Worm (Caenorhabditis elegans): ENCODE results near the gene srj-49.
A peak's percentile ranks its signal among the peaks of the same experiment; 100 is the strongest.

Gene srj-49

DNA sequence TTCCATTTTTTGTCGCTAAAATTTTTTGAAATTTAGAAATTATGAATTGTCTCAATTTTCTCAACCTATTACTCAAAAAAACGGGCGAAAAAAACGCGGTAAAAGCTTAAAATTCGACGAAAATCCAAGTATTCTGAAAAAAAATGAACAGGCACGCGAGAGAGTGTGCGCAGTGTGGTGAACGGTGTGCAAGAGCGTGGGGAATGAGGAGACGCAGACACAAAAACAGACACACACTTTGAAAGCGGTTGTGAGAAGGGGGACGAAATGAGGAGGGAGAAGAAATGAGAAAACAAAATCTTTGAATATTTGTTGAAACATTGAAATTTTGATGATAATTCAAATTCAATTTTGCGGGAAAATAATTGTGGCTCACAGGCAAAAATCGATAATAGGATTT lies 21.3 kb downstream of the srj-49 start, which contains the start of gene T03D3.5:
Gene T03D3.5 (minus strand): TSS at position 21 of the 400 bp plus-strand sequence.
- TF ChIP-seq tbx-37 (GFP tag; conservative IDR thresholded peaks at IDR 0.05) (no peak), aly-1 (tag; optimal IDR thresholded peaks at IDR 0.05) (no peak), sea-1 (GFP tag; conservative IDR thresholded peaks at IDR 0.05) (no peak)

DNA sequence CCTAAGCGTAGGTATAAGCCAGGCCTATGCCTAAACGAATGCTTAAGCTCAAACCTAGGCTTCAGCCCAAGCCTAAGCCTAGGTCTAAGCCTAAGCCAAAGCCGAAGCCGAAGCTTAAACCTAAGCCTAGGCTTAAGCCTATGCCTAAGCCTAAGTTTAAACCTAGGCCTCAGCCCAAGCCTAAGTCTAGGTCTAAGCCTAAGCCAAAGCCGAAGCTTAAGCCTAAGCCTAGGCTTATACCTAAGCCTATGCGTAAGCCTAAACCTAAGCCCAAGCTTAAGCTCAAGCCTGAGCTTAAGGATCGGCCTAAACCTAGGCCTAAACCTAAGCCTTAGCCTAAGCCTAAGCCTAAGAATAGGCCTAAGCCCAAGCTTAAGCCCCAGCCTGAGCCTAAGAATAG lies 22.2 kb downstream of the srj-49 start:
- TF ChIP-seq pes-1 (GFP tag; IDR thresholded peaks at IDR 0.05) (no peak), ama-1 (optimal IDR thresholded peaks at IDR 0.05) (no peak), tbx-37 (GFP tag; conservative IDR thresholded peaks at IDR 0.05) (no peak), ets-7 (tag; optimal IDR thresholded peaks at IDR 0.05) (no peak), F13C5.2 (tag; optimal IDR thresholded peaks at IDR 0.05) (no peak), ceh-36 (tag; optimal IDR thresholded peaks at IDR 0.05) (peak; percentile 88), scrt-1 (GFP tag; IDR thresholded peaks at IDR 0.05) (no peak)

DNA sequence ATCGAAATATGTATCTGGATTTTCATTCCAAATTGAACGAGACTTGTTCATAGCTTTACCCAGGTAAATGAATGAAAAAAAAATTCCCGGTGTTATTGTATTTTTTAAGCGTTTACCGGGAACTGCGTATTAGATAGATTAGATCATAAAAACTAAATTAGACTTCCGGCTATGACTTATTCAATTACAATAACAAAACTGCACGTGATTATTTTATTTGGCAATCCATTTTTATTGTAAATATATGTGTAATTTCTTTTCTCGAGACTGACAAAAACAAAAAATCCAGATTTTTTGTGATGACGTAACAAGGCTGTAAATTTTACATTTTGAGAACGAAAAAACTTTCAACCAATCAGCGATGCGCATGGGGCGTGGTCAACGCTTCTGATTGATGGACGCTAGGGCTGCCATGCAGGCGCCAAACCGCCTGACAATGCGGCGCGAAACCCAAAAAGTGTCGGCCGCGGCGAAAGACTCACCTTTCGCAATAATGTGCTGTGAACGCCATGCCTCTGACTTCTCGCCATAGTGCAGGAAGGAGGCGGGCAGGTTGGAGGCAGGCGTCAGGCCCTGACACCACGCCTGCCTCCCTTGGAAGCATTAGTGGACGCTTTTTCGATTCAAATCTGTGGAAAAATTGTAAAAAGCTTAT lies 26.4 kb downstream of the srj-49 start, which contains the start of gene srh-36:
Gene srh-36 (minus strand): TSS at position 51 of the 655 bp plus-strand sequence.
- TF ChIP-seq ceh-36 (tag; optimal IDR thresholded peaks at IDR 0.05) = no peak
- no peak for TF ChIP-seq aly-1 (tag; optimal IDR thresholded peaks at IDR 0.05)
- TF ChIP-seq tbx-11 (GFP tag; IDR thresholded peaks at IDR 0.05) = no peak
- no peak for TF ChIP-seq ama-1 (optimal IDR thresholded peaks at IDR 0.05)

DNA sequence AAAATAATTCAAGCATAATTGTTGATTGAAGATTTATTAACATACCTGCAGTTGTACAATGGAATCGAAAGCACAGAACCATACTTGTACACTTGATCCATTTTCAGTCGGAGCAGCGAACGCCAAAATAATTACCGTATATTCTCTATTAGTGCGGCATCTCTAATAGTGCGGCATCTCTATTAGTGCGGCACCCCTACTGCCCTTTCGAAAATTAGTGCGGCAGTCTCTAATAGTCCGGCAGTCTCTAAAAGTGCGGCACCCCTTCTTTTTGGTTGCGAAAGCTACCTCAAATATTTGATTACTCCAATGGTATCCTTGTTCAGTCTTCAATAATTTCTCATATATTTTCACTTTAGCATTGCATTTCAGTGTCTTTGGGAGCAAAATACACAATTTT lies 30.0 kb downstream of the srj-49 start, which contains the start of gene srt-34:
Gene srt-34 (minus strand): TSS at position 101 of the 400 bp plus-strand sequence.
- TF ChIP-seq aly-1 (tag; optimal IDR thresholded peaks at IDR 0.05) (no peak), B0310.2 (tag; optimal IDR thresholded peaks at IDR 0.05) (no peak), ceh-13 (GFP tag; optimal IDR thresholded peaks at IDR 0.05) (no peak), tra-4 (tag; optimal IDR thresholded peaks at IDR 0.05) (no peak), sea-1 (GFP tag; conservative IDR thresholded peaks at IDR 0.05) (no peak), tbx-37 (GFP tag; conservative IDR thresholded peaks at IDR 0.05) (no peak), hnd-1 (tag; optimal IDR thresholded peaks at IDR 0.05) (no peak), ama-1 (optimal IDR thresholded peaks at IDR 0.05) (no peak), tbx-11 (GFP tag; IDR thresholded peaks at IDR 0.05) (no peak), ceh-36 (tag; optimal IDR thresholded peaks at IDR 0.05) (no peak), hmbx-1 (tag; optimal IDR thresholded peaks at IDR 0.05) (no peak), scrt-1 (GFP tag; IDR thresholded peaks at IDR 0.05) (no peak), F13C5.2 (tag; optimal IDR thresholded peaks at IDR 0.05) (no peak), hmg-4 (GFP tag; optimal IDR thresholded peaks at IDR 0.05) (no peak), pes-1 (GFP tag; IDR thresholded peaks at IDR 0.05) (no peak), ets-7 (tag; optimal IDR thresholded peaks at IDR 0.05) (no peak), flt-1 (GFP tag; IDR thresholded peaks at IDR 0.05) (no peak)

DNA sequence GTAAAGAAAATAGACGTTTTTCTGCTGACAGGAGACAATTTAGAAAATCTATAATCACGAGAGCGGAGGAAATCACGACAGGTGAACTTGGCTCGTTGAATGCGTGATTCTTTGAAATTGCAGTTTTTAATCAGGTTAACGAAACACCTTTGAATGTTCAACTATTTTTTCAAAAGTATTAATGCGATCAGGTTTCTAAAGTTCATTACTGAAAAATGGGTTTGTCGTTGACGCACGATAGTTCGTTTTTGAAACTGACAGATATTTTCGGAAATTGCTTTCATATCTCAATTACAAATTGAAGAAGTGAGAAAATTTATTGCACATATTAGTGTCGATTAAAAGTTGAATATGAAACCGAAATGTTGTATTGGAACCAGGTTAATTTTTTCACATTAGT lies 32.2 kb downstream of the srj-49 start, which contains the start of gene F54E2.5:
Gene F54E2.5 (minus strand): TSS at position 101 of the 400 bp plus-strand sequence.
- TF ChIP-seq pes-1 (GFP tag; IDR thresholded peaks at IDR 0.05) = no peak
- TF ChIP-seq tbx-37 (GFP tag; conservative IDR thresholded peaks at IDR 0.05) = no peak
- TF ChIP-seq scrt-1 (GFP tag; IDR thresholded peaks at IDR 0.05) = no peak
- TF ChIP-seq tra-4 (tag; optimal IDR thresholded peaks at IDR 0.05) = no peak
- no peak for TF ChIP-seq ceh-13 (GFP tag; optimal IDR thresholded peaks at IDR 0.05)
- no peak for TF ChIP-seq B0310.2 (tag; optimal IDR thresholded peaks at IDR 0.05)

DNA sequence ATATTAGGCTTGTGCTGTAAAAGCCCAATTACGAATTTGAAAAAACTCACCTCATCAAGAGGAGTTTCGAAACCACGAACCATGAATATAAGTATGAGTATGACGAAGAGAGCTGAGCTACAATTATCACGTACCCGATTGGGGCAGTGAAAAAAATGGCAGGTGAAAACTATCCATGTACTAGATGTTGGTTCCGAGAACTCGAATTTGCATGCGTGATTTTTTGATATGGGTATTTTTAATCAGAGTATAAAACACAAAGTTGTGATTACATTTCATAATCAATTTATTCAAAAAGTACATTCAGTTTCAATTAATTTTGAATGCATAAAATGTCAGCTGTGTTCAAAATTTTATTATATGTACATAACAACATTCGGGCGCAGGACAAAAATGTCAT lies 34.3 kb downstream of the srj-49 start, which contains the start of gene F54E2.9:
Gene F54E2.9 (minus strand): TSS at position 132 of the 400 bp plus-strand sequence.
- TF ChIP-seq hnd-1 (tag; optimal IDR thresholded peaks at IDR 0.05) (no peak), hmg-4 (GFP tag; optimal IDR thresholded peaks at IDR 0.05) (no peak), ama-1 (optimal IDR thresholded peaks at IDR 0.05) (no peak), ceh-13 (GFP tag; optimal IDR thresholded peaks at IDR 0.05) (no peak), tra-4 (tag; optimal IDR thresholded peaks at IDR 0.05) (no peak), ceh-36 (tag; optimal IDR thresholded peaks at IDR 0.05) (no peak), sea-1 (GFP tag; conservative IDR thresholded peaks at IDR 0.05) (no peak), pes-1 (GFP tag; IDR thresholded peaks at IDR 0.05) (no peak), tbx-37 (GFP tag; conservative IDR thresholded peaks at IDR 0.05) (no peak), flt-1 (GFP tag; IDR thresholded peaks at IDR 0.05) (no peak), hmbx-1 (tag; optimal IDR thresholded peaks at IDR 0.05) (no peak)

DNA sequence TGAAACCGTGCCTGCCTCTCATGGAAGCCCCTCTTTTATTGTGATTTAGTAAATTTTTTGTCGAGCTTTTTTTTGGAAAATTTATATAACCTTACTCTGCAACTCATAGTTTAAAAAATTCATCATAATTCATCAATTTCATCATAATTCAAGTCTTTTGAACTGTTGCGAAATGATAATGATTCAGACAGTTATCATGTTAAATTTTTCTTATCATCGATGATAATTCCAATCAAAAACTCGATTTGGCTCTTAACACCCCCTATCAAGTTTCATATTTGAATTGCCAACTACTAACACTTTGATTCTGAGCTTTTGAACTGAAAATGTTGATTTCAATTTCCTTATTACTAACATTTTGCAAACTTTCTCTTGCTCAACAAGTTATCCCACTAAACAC lies 38.0 kb downstream of the srj-49 start, which contains the start of gene F54E2.1:
Gene F54E2.1 (plus strand): TSS at position 235 of the 400 bp plus-strand sequence.
- no peak for TF ChIP-seq tra-4 (tag; optimal IDR thresholded peaks at IDR 0.05)
- no peak for TF ChIP-seq flt-1 (GFP tag; IDR thresholded peaks at IDR 0.05)
- TF ChIP-seq hmg-4 (GFP tag; optimal IDR thresholded peaks at IDR 0.05) = no peak
- no peak for TF ChIP-seq ceh-13 (GFP tag; optimal IDR thresholded peaks at IDR 0.05)
- TF ChIP-seq ama-1 (optimal IDR thresholded peaks at IDR 0.05) = no peak
- TF ChIP-seq tbx-11 (GFP tag; IDR thresholded peaks at IDR 0.05) = no peak
- TF ChIP-seq hnd-1 (tag; optimal IDR thresholded peaks at IDR 0.05) = no peak
- TF ChIP-seq ceh-36 (tag; optimal IDR thresholded peaks at IDR 0.05) = no peak
- TF ChIP-seq aly-1 (tag; optimal IDR thresholded peaks at IDR 0.05) = no peak
- no peak for TF ChIP-seq sea-1 (GFP tag; conservative IDR thresholded peaks at IDR 0.05)
- TF ChIP-seq pes-1 (GFP tag; IDR thresholded peaks at IDR 0.05) = no peak
- TF ChIP-seq ets-7 (tag; optimal IDR thresholded peaks at IDR 0.05) = no peak

DNA sequence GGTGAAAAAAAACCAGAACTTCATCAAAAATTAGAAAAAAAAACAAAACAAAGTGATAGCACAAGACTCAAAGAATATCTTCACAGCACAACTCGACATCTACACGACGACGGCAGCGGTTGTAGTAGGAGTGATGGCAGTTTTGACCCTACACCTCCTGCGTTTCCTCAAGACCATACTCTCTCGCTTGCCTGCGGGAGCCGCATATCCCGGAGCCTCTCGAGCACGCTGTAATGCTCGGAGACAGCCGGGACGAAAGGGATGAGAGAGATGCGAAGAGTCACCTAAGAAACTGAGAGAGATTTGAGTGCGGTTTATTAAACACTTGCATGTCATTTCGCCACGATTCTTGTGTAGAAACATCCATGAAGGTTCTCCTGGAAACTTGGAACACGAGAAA lies 38.7 kb downstream of the srj-49 start:
- no peak for TF ChIP-seq tra-4 (tag; optimal IDR thresholded peaks at IDR 0.05)
- TF ChIP-seq hnd-1 (tag; optimal IDR thresholded peaks at IDR 0.05) = no peak
- no peak for TF ChIP-seq tbx-37 (GFP tag; conservative IDR thresholded peaks at IDR 0.05)
- TF ChIP-seq tbx-11 (GFP tag; IDR thresholded peaks at IDR 0.05) = no peak; the same call in 1 of the 2 replicates
- no peak for TF ChIP-seq pes-1 (GFP tag; IDR thresholded peaks at IDR 0.05)
- TF ChIP-seq F13C5.2 (tag; optimal IDR thresholded peaks at IDR 0.05) = no peak
- no peak for TF ChIP-seq hmbx-1 (tag; optimal IDR thresholded peaks at IDR 0.05)
- no peak for TF ChIP-seq ama-1 (optimal IDR thresholded peaks at IDR 0.05)
- no peak for TF ChIP-seq scrt-1 (GFP tag; IDR thresholded peaks at IDR 0.05)
